Worm (Caenorhabditis elegans) whole organism, L4 larva: ENCODE measurements around the gene mel-28.
A peak's percentile ranks its signal among the peaks of the same experiment; 100 is the strongest.

ENCODE experiments used
- D1046.2 ChIP-seq: fragments of 200-800 bp; sonication (Bioruptor generic); IDR thresholded peaks from 2 replicates; pipeline ENCODE4 v1.3.6; 2022; ENCODE audit warnings: missing genetic modification characterization, missing compliant biosample characterization
- F10B5.3 ChIP-seq: sonication (generic microtip); optimal IDR thresholded peaks from 2 replicates; lab custom pipeline; 2016; ENCODE audit warnings: mild to moderate bottlenecking, missing genetic modification characterization, missing compliant biosample characterization
- F44E2.7 ChIP-seq: fragments of 200-800 bp; sonication (Bioruptor generic); IDR thresholded peaks from 2 replicates; pipeline ENCODE4 v2.1.2; 2022; ENCODE audit warnings: missing genetic modification characterization, missing compliant biosample characterization
- F49E8.2 ChIP-seq: sonication (generic microtip); optimal IDR thresholded peaks from 2 replicates; lab custom pipeline; 2016; ENCODE audit warnings: missing compliant biosample characterization, mild to moderate bottlenecking, missing genetic modification characterization, borderline replicate concordance
- Y105C5A.15 ChIP-seq: fragments of 200-800 bp; sonication (Bioruptor generic); IDR thresholded peaks from 2 replicates; pipeline ENCODE4 v1.3.6; 2022; ENCODE audit warnings: missing genetic modification characterization, missing compliant biosample characterization
- Y5F2A.4 ChIP-seq: fragments of 200-800 bp; sonication (Bioruptor generic); optimal IDR thresholded peaks from 2 replicates; lab custom pipeline; 2018; ENCODE audit warnings: mild to moderate bottlenecking, missing genetic modification characterization, missing compliant biosample characterization
- ceh-62 ChIP-seq: sonication (generic microtip); optimal IDR thresholded peaks from 2 replicates; lab custom pipeline; 2017; ENCODE audit warnings: missing biosample characterization, missing genetic modification characterization
- ctbp-1 ChIP-seq: fragments of 200-800 bp; sonication (Bioruptor generic); IDR thresholded peaks from 2 replicates; pipeline ENCODE4 v1.3.6; 2022; ENCODE audit warnings: missing genetic modification reagents, missing genetic modification characterization, missing compliant biosample characterization
- daf-16 ChIP-seq, 3 experiments: sonication (generic microtip); optimal IDR thresholded peaks; 2 replicates each; lab custom pipeline; 2016 to 2017; ENCODE audit warnings: missing genetic modification characterization in 3 of 3, missing genetic modification reagents in 3 of 3, mild to moderate bottlenecking in 2 of 3, missing compliant biosample characterization in 2 of 3, missing biosample characterization in 1 of 3, moderate library complexity in 1 of 3
- daf-8 ChIP-seq: fragments of 200-800 bp; sonication (Bioruptor generic); IDR thresholded peaks from 2 replicates; pipeline ENCODE4 v1.3.6; 2022; ENCODE audit warnings: missing genetic modification characterization, missing compliant biosample characterization
- duxl-1 ChIP-seq: sonication (generic microtip); optimal IDR thresholded peaks from 2 replicates; lab custom pipeline; 2016; ENCODE audit warnings: mild to moderate bottlenecking, missing genetic modification characterization, moderate library complexity, missing compliant biosample characterization; ENCODE audit not compliant: poor library complexity
- dve-1 ChIP-seq: sonication (generic microtip); optimal IDR thresholded peaks from 2 replicates; lab custom pipeline; 2017; ENCODE audit warnings: antibody characterized with exemption, mild to moderate bottlenecking, missing genetic modification characterization, missing compliant biosample characterization; ENCODE audit not compliant: insufficient read depth
- egl-43 ChIP-seq: fragments of 200-800 bp; sonication (Bioruptor generic); IDR thresholded peaks from 2 replicates; pipeline ENCODE4 v1.3.6; 2022; ENCODE audit warnings: missing genetic modification reagents, missing genetic modification characterization, missing compliant biosample characterization
- fos-1 ChIP-seq: fragments of 150-350 bp; optimal IDR thresholded peaks from 2 replicates; lab custom pipeline; 2014; ENCODE audit warnings: missing biosample characterization, missing genetic modification characterization
- hmg-1.1 ChIP-seq: fragments of 200-800 bp; sonication (Bioruptor generic); IDR thresholded peaks from 2 replicates; pipeline ENCODE4 v1.3.6; 2022; ENCODE audit warnings: missing genetic modification reagents, missing genetic modification characterization, missing compliant biosample characterization
- lim-7 ChIP-seq: fragments of 200-800 bp; sonication (Bioruptor generic); IDR thresholded peaks from 2 replicates; pipeline ENCODE4 v1.3.6; 2022; ENCODE audit warnings: missing genetic modification characterization, missing compliant biosample characterization
- lin-38 ChIP-seq: fragments of 200-800 bp; sonication (Bioruptor generic); IDR thresholded peaks from 2 replicates; pipeline ENCODE4 v1.3.6; 2022; ENCODE audit warnings: missing genetic modification reagents, missing genetic modification characterization, missing compliant biosample characterization
- lir-3 ChIP-seq: sonication (generic microtip); optimal IDR thresholded peaks from 2 replicates; lab custom pipeline; 2016; ENCODE audit warnings: mild to moderate bottlenecking, missing genetic modification characterization, missing compliant biosample characterization
- mdt-29 ChIP-seq: fragments of 200-800 bp; sonication (Bioruptor generic); IDR thresholded peaks from 2 replicates; pipeline ENCODE4 v1.3.6; 2022; ENCODE audit warnings: missing genetic modification reagents, missing genetic modification characterization, missing compliant biosample characterization
- mxl-2 ChIP-seq: fragments of 200-800 bp; sonication (Bioruptor generic); conservative IDR thresholded peaks from 2 replicates; pipeline ENCODE4 v1.3.6; 2022; ENCODE audit warnings: missing genetic modification reagents, missing genetic modification characterization, missing compliant biosample characterization
- nhr-10 ChIP-seq: fragments of 150-350 bp; optimal IDR thresholded peaks from 2 replicates; lab custom pipeline; 2014; ENCODE audit warnings: missing biosample characterization, missing genetic modification characterization
- nhr-6 ChIP-seq: fragments of 150-350 bp; optimal IDR thresholded peaks from 2 replicates; lab custom pipeline; 2014; ENCODE audit warnings: missing biosample characterization, missing genetic modification characterization
- nhr-76 ChIP-seq: fragments of 150-350 bp; optimal IDR thresholded peaks from 2 replicates; lab custom pipeline; 2014; ENCODE audit warnings: missing biosample characterization, missing genetic modification characterization
- pha-4 ChIP-seq, 2 experiments: fragments of 150-350 bp in 1 of 2; fragments of 200-800 bp in 1 of 2; sonication (Bioruptor generic) in 1 of 2; IDR thresholded peaks in 1 of 2; optimal IDR thresholded peaks in 1 of 2; 2 replicates each; pipeline versions ENCODE4 v1.3.6 to Lab custom; 2014 to 2022; ENCODE audit warnings: missing genetic modification characterization in 2 of 2, missing genetic modification reagents in 2 of 2, missing biosample characterization in 1 of 2, missing compliant biosample characterization in 1 of 2
- rbr-2 ChIP-seq: sonication (generic microtip); optimal IDR thresholded peaks from 2 replicates; lab custom pipeline; 2016; ENCODE audit warnings: missing genotype, missing genetic modification characterization, missing compliant biosample characterization
- snpc-4 ChIP-seq: fragments of 150-350 bp; optimal IDR thresholded peaks from 2 replicates; lab custom pipeline; 2014; ENCODE audit warnings: missing biosample characterization, missing genetic modification characterization
- spr-3 ChIP-seq: fragments of 200-800 bp; sonication (Bioruptor generic); optimal IDR thresholded peaks from 2 replicates; lab custom pipeline; 2018; ENCODE audit warnings: mild to moderate bottlenecking, missing genetic modification characterization, missing compliant biosample characterization
- tra-1 ChIP-seq: fragments of 200-800 bp; sonication (Bioruptor generic); IDR thresholded peaks from 2 replicates; pipeline ENCODE4 v1.3.6; 2022; ENCODE audit warnings: missing genetic modification reagents, missing genetic modification characterization, missing compliant biosample characterization
- unc-39 ChIP-seq: sonication (generic microtip); optimal IDR thresholded peaks from 2 replicates; lab custom pipeline; 2017; ENCODE audit warnings: missing biosample characterization, missing genetic modification characterization
- unc-62 ChIP-seq, 3 experiments: fragments of 150-350 bp in 1 of 3; sonication (generic microtip); optimal IDR thresholded peaks in 2 of 3; peaks in 1 of 3; 1 replicate in 1 of 3; 2 replicates in 2 of 3; lab custom pipeline; 2014 to 2017; ENCODE audit warnings: missing biosample characterization in 3 of 3, missing genetic modification characterization in 3 of 3, missing genetic modification reagents in 3 of 3, missing genotype in 1 of 3
- zag-1 ChIP-seq: fragments of 150-350 bp; optimal IDR thresholded peaks from 2 replicates; lab custom pipeline; 2014; ENCODE audit warnings: missing biosample characterization, missing genetic modification characterization
- ztf-7 ChIP-seq: fragments of 150-350 bp; optimal IDR thresholded peaks from 2 replicates; lab custom pipeline; 2014; ENCODE audit warnings: missing biosample characterization, missing genetic modification characterization

Gene mel-28

ce11 chrIII:4806345-4806744 lies 20.5 kb downstream of the mel-28 start:
- TF ChIP-seq lir-3 (tag; lab: Kevin White, UChicago), result no peak
- TF ChIP-seq dve-1 (tag; lab: Kevin White, UChicago), result no peak
- no peak for TF ChIP-seq egl-43 (GFP tag; lab: Robert Waterston, UW)

- TF ChIP-seq daf-16 (GFP tag; optimal IDR thresholded peaks at IDR 0.05; lab: Kevin White, UChicago) (no peak), daf-16 (tag; optimal IDR thresholded peaks at IDR 0.05; lab: Kevin White, UChicago) (peak; percentile 9), lin-38 (GFP tag; lab: Robert Waterston, UW) (0 out of 2 replicates have a peak, but pooled peaks have one; percentile 17), D1046.2 (GFP tag; lab: Robert Waterston, UW) (no peak)
- TF ChIP-seq, all 104 proteins: peak for 2
Measured at ce11 chrIII:4808089-4808488, 22.2 kb downstream of the mel-28 start.

ce11 chrIII:4809526-4810153 lies 23.8 kb downstream of the mel-28 start, which contains the start of gene pal-1:
TSS of gene pal-1 (minus strand) at chrIII:4809576.
- TF ChIP-seq fos-1 (tag; lab: Kevin White, UChicago) (no peak), nhr-10 (tag; lab: Kevin White, UChicago) (no peak), F49E8.2 (tag; lab: Kevin White, UChicago) (no peak), Y5F2A.4 (GFP tag; lab: Kevin White, UChicago) (no peak), rbr-2 (no peak), ceh-62 (tag; lab: Kevin White, UChicago) (no peak), tra-1 (GFP tag; lab: Robert Waterston, UW) (no peak), F10B5.3 (tag; lab: Kevin White, UChicago) (no peak), F44E2.7 (GFP tag; lab: Robert Waterston, UW) (no peak), nhr-76 (tag; lab: Kevin White, UChicago) (no peak), D1046.2 (GFP tag; lab: Robert Waterston, UW) (no peak), nhr-6 (no peak), zag-1 (tag; lab: Kevin White, UChicago) (no peak), spr-3 (no peak), ztf-7 (tag; lab: Kevin White, UChicago) (no peak), lin-38 (GFP tag; lab: Robert Waterston, UW) (no peak), duxl-1 (tag; lab: Kevin White, UChicago) (no peak)

- no peak for TF ChIP-seq snpc-4
- no peak for TF ChIP-seq lin-38 (GFP tag; lab: Robert Waterston, UW)
- no peak for TF ChIP-seq unc-62 (GFP tag; optimal IDR thresholded peaks at IDR 0.05 in 1 of 2; lab: Kevin White, UChicago)
- TF ChIP-seq unc-62 (tag; optimal IDR thresholded peaks at IDR 0.05; lab: Kevin White, UChicago), result no peak
- no peak for TF ChIP-seq ctbp-1 (GFP tag; lab: Robert Waterston, UW)
- TF ChIP-seq lim-7, result no peak
- no peak for TF ChIP-seq unc-39
- no peak for TF ChIP-seq pha-4 (GFP tag; IDR thresholded peaks at IDR 0.05; lab: Robert Waterston, UW)
- TF ChIP-seq pha-4 (tag; optimal IDR thresholded peaks at IDR 0.05; lab: Kevin White, UChicago), result no peak
- no peak for TF ChIP-seq mxl-2 (GFP tag; lab: Robert Waterston, UW)
- TF ChIP-seq daf-8 (GFP tag; lab: Robert Waterston, UW), result no peak
- TF ChIP-seq hmg-1.1, result no peak
- TF ChIP-seq zag-1 (tag; lab: Kevin White, UChicago), result no peak
- TF ChIP-seq Y105C5A.15, result no peak
- no peak for TF ChIP-seq mdt-29 (GFP tag; lab: Robert Waterston, UW)
Measured at ce11 chrIII:4811195-4811594, 25.3 kb downstream of the mel-28 start, which contains the start of gene C38D4.7. TSS of gene C38D4.7 (minus strand) at chrIII:4811295.
